Worm (Caenorhabditis elegans): ENCODE measurements around the gene lec-11.
A peak's percentile ranks its signal among the peaks of the same experiment; 100 is the strongest.

ce11 chrIV:6601213-6601724, 11.3 kb upstream of the lec-11 start, which contains the start of gene sup-36:
- no peak for TF ChIP-seq unc-62 (GFP tag; optimal IDR thresholded peaks at IDR 0.05)
- no peak for TF ChIP-seq hlh-17 (GFP tag; optimal IDR thresholded peaks at IDR 0.05; ENCODE audit: borderline replicate concordance)
- no peak for TF ChIP-seq nhr-11 (tag; optimal IDR thresholded peaks at IDR 0.05)
- TF ChIP-seq unc-98 (GFP tag; IDR thresholded peaks at IDR 0.05), result no peak
- peak; percentile 29 for TF ChIP-seq rnt-1 (tag; optimal IDR thresholded peaks at IDR 0.05)
- TF ChIP-seq pax-3 (tag; optimal IDR thresholded peaks at IDR 0.05), result no peak
- TF ChIP-seq mdl-1 (tag; optimal IDR thresholded peaks at IDR 0.05), result no peak
- TF ChIP-seq dsc-1 (tag; optimal IDR thresholded peaks at IDR 0.05), result no peak
- TF ChIP-seq unc-30 (tag; optimal IDR thresholded peaks at IDR 0.05), result no peak
